Worm (Caenorhabditis elegans) whole organism, mixed stage, embryonic: Measurements from ENCODE around the gene rcan-1.

Experiments
- M03D4.4 ChIP-seq: sonication (generic microtip); optimal IDR thresholded peaks from 2 replicates; lab custom pipeline; 2017; ENCODE audit warnings: mild to moderate bottlenecking, missing genetic modification characterization, missing compliant biosample characterization
- bed-3 ChIP-seq: fragments of 200-800 bp; sonication (Bioruptor generic); optimal IDR thresholded peaks from 3 replicates; lab custom pipeline; 2018; ENCODE audit warnings: mild to moderate bottlenecking, missing genetic modification characterization, moderate library complexity, missing compliant biosample characterization
- blmp-1 ChIP-seq: fragments of 150-350 bp; optimal IDR thresholded peaks from 2 replicates; lab custom pipeline; 2014; ENCODE audit warnings: missing biosample characterization, missing genetic modification characterization
- ceh-39 ChIP-seq: fragments of 150-350 bp; optimal IDR thresholded peaks from 2 replicates; lab custom pipeline; 2014; ENCODE audit warnings: missing biosample characterization, missing genetic modification characterization
- ceh-43 ChIP-seq: fragments of 200-800 bp; sonication (Bioruptor generic); optimal IDR thresholded peaks from 2 replicates; lab custom pipeline; 2018; ENCODE audit warnings: mild to moderate bottlenecking, missing genetic modification characterization, moderate library complexity, missing compliant biosample characterization
- ceh-83 ChIP-seq: fragments of 200-800 bp; sonication (Bioruptor generic); optimal IDR thresholded peaks from 2 replicates; lab custom pipeline; 2018; ENCODE audit warnings: mild to moderate bottlenecking, missing genetic modification characterization, missing compliant biosample characterization
- ces-1 ChIP-seq: fragments of 150-350 bp; optimal IDR thresholded peaks from 2 replicates; lab custom pipeline; 2014; ENCODE audit warnings: missing biosample characterization, missing genetic modification reagents, missing genetic modification characterization
- cnd-1 ChIP-seq: fragments of 200-800 bp; sonication (Bioruptor generic); optimal IDR thresholded peaks from 2 replicates; lab custom pipeline; 2018; ENCODE audit warnings: mild to moderate bottlenecking, missing genetic modification characterization, missing compliant biosample characterization
- drap-1 ChIP-seq: fragments of 200-800 bp; sonication (Bioruptor generic); optimal IDR thresholded peaks from 3 replicates; lab custom pipeline; 2018; ENCODE audit warnings: mild to moderate bottlenecking, missing genetic modification characterization, missing compliant biosample characterization
- elt-1 ChIP-seq: sonication (generic microtip); optimal IDR thresholded peaks from 2 replicates; lab custom pipeline; 2017; ENCODE audit warnings: missing genetic modification characterization, mild to moderate bottlenecking, missing compliant biosample characterization, antibody characterized with exemption, moderate library complexity, borderline replicate concordance; ENCODE audit not compliant: insufficient read depth
- elt-3 ChIP-seq: fragments of 150-350 bp; optimal IDR thresholded peaks from 2 replicates; lab custom pipeline; 2014; ENCODE audit warnings: missing biosample characterization, missing genetic modification characterization
- flh-1 ChIP-seq: fragments of 200-800 bp; sonication (Bioruptor generic); optimal IDR thresholded peaks from 2 replicates; lab custom pipeline; 2018; ENCODE audit warnings: mild to moderate bottlenecking, missing genetic modification characterization, moderate library complexity, missing compliant biosample characterization
- ham-2 ChIP-seq: fragments of 200-800 bp; sonication (Bioruptor generic); optimal IDR thresholded peaks from 2 replicates; lab custom pipeline; 2018; ENCODE audit warnings: mild to moderate bottlenecking, missing genetic modification characterization, missing compliant biosample characterization
- hlh-1 ChIP-seq: fragments of 150-350 bp; optimal IDR thresholded peaks from 2 replicates; lab custom pipeline; 2014; ENCODE audit warnings: missing biosample characterization, missing genetic modification reagents, missing genetic modification characterization
- lin-13 ChIP-seq: fragments of 150-350 bp; optimal IDR thresholded peaks from 2 replicates; lab custom pipeline; 2014; ENCODE audit warnings: missing biosample characterization, missing genetic modification characterization
- lin-32 ChIP-seq: fragments of 200-800 bp; sonication (Bioruptor generic); optimal IDR thresholded peaks from 2 replicates; lab custom pipeline; 2018; ENCODE audit warnings: mild to moderate bottlenecking, missing genetic modification characterization, missing compliant biosample characterization
- lsy-2 ChIP-seq: fragments of 150-350 bp; optimal IDR thresholded peaks from 2 replicates; lab custom pipeline; 2014; ENCODE audit warnings: missing biosample characterization, missing genetic modification characterization
- mab-5 ChIP-seq: fragments of 150-350 bp; optimal IDR thresholded peaks from 2 replicates; lab custom pipeline; 2014; ENCODE audit warnings: missing biosample characterization, missing genetic modification characterization
- mep-1 ChIP-seq: fragments of 150-350 bp; optimal IDR thresholded peaks from 2 replicates; lab custom pipeline; 2017; ENCODE audit warnings: missing biosample characterization, missing genetic modification reagents, missing genetic modification characterization, inconsistent platforms
- mls-2 ChIP-seq: sonication (generic microtip); optimal IDR thresholded peaks from 2 replicates; lab custom pipeline; 2016; ENCODE audit warnings: mild to moderate bottlenecking, missing genetic modification characterization, moderate library complexity, missing compliant biosample characterization
- nhr-12 ChIP-seq: fragments of 150-350 bp; optimal IDR thresholded peaks from 2 replicates; lab custom pipeline; 2014; ENCODE audit warnings: missing biosample characterization, missing genetic modification characterization
- nhr-2 ChIP-seq: fragments of 150-350 bp; optimal IDR thresholded peaks from 2 replicates; lab custom pipeline; 2014; ENCODE audit warnings: missing biosample characterization, missing genetic modification characterization
- nhr-237 ChIP-seq: fragments of 150-350 bp; optimal IDR thresholded peaks from 2 replicates; lab custom pipeline; 2014; ENCODE audit warnings: missing biosample characterization, missing genetic modification characterization
- nhr-28 ChIP-seq: fragments of 150-350 bp; optimal IDR thresholded peaks from 2 replicates; lab custom pipeline; 2014; ENCODE audit warnings: missing biosample characterization, missing genetic modification characterization
- nhr-76 ChIP-seq: sonication (generic microtip); optimal IDR thresholded peaks from 2 replicates; lab custom pipeline; 2017; ENCODE audit warnings: missing biosample characterization, missing genetic modification characterization
- pha-4 ChIP-seq: fragments of 150-350 bp; optimal IDR thresholded peaks from 2 replicates; lab custom pipeline; 2018; ENCODE audit warnings: missing biosample characterization, missing genetic modification reagents, missing genetic modification characterization
- snpc-4 ChIP-seq: fragments of 150-350 bp; optimal IDR thresholded peaks from 2 replicates; lab custom pipeline; 2014; ENCODE audit warnings: missing biosample characterization, missing genetic modification characterization
- sptf-1 ChIP-seq: sonication (generic microtip); optimal IDR thresholded peaks from 2 replicates; lab custom pipeline; 2017; ENCODE audit warnings: mild to moderate bottlenecking, missing genetic modification characterization, moderate library complexity, missing compliant biosample characterization
- tbx-8 ChIP-seq: fragments of 200-800 bp; sonication (Bioruptor generic); optimal IDR thresholded peaks from 2 replicates; lab custom pipeline; 2018; ENCODE audit warnings: mild to moderate bottlenecking, missing genetic modification characterization, moderate library complexity, missing compliant biosample characterization
- unc-120 ChIP-seq: sonication (generic microtip); optimal IDR thresholded peaks from 2 replicates; lab custom pipeline; 2017; ENCODE audit warnings: missing genetic modification characterization, missing compliant biosample characterization; ENCODE audit not compliant: poor library complexity, severe bottlenecking
- unc-62 ChIP-seq: fragments of 150-350 bp; optimal IDR thresholded peaks from 2 replicates; lab custom pipeline; 2014; ENCODE audit warnings: missing biosample characterization, missing genetic modification reagents, missing genetic modification characterization
- zip-8 ChIP-seq: fragments of 150-350 bp; optimal IDR thresholded peaks from 2 replicates; lab custom pipeline; 2014; ENCODE audit warnings: missing biosample characterization, missing genetic modification characterization
- ztf-11 ChIP-seq: fragments of 150-350 bp; optimal IDR thresholded peaks from 2 replicates; lab custom pipeline; 2014; ENCODE audit warnings: missing biosample characterization, missing genetic modification characterization

The rcan-1 gene

DNA sequence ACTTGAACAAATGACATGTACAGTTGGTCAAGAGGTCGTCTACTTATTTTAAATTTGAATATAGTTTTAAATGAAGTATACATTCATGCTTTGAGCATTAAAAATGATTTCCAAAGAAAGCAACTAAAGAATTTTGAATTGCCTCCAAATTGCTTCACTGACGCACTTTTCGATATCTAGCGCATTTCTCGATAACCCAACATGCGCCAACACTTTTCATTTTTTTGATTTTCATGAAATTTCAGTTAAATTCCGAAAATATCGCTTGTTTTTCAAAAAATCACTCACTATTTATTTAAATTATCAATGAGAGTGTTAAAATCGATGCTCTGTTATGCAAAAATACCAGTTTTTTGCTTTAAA is 35.9 kb upstream of the rcan-1 start:
- TF ChIP-seq flh-1 (no peak), ceh-83 (GFP tag; lab: Kevin White, UChicago) (no peak), tbx-8 (GFP tag; lab: Kevin White, UChicago) (no peak), blmp-1 (tag; lab: Kevin White, UChicago) (no peak), nhr-237 (tag; lab: Kevin White, UChicago) (no peak), lin-13 (tag; lab: Kevin White, UChicago) (no peak), cnd-1 (tag; lab: Kevin White, UChicago) (no peak), ceh-39 (tag; lab: Kevin White, UChicago) (no peak), elt-3 (tag; lab: Kevin White, UChicago) (no peak), unc-120 (no peak), ham-2 (no peak), nhr-12 (no peak), hlh-1 (no peak), sptf-1 (tag; lab: Kevin White, UChicago) (no peak), pha-4 (tag; lab: Kevin White, UChicago) (no peak), mab-5 (no peak), mls-2 (tag; lab: Kevin White, UChicago) (no peak), ces-1 (GFP tag; lab: Kevin White, UChicago) (no peak)

DNA sequence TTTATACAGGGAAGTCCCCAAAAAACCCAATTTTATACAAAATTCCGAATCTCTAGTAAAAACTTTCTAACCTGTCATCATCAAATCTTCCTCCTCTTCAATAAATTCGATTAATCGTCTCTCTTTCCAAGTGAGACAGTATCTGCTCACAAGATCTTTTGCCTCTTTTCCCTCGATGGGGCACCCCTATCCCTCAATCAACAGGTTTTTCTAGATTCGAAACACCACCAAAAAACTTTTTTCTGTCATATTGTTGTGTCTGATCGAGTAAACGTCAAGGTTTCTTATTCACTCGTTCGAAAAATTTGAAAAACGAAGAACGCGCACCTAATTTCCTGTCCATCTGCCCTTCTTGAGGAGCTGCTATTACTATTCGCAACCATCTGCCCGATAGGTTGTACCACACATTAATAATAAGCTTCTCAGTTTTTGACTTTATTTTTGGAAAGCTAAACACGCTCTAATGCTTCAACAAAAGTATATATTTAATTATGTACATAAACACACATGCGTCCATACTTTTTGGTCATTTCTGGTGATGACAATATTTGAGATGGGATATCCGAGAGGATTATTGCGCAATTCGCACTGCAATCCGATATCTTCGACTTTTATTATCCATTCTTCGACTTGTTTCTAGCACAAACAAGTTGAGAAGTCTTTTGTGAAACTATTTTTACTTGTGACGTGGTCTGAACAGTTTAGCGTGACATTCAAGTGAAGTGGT is 35.4 kb upstream of the rcan-1 start:
- TF ChIP-seq snpc-4 (no peak), bed-3 (GFP tag; lab: Kevin White, UChicago) (no peak), zip-8 (peak; percentile 90), ham-2 (no peak), nhr-2 (tag; lab: Kevin White, UChicago) (peak; percentile 54), cnd-1 (tag; lab: Kevin White, UChicago) (peak; percentile 3), elt-1 (tag; lab: Kevin White, UChicago) (no peak), nhr-28 (tag; lab: Kevin White, UChicago) (no peak), mls-2 (tag; lab: Kevin White, UChicago) (no peak), pha-4 (tag; lab: Kevin White, UChicago) (no peak), mab-5 (no peak), ces-1 (GFP tag; lab: Kevin White, UChicago) (peak; percentile 42), blmp-1 (tag; lab: Kevin White, UChicago) (no peak), M03D4.4 (tag; lab: Kevin White, UChicago) (no peak), mep-1 (no peak), sptf-1 (tag; lab: Kevin White, UChicago) (no peak), drap-1 (GFP tag; lab: Kevin White, UChicago) (no peak), lin-32 (GFP tag; lab: Kevin White, UChicago) (peak; percentile 3), nhr-76 (tag; lab: Kevin White, UChicago) (no peak), lsy-2 (tag; lab: Kevin White, UChicago) (no peak), ceh-43 (GFP tag; lab: Kevin White, UChicago) (no peak), elt-3 (tag; lab: Kevin White, UChicago) (no peak), nhr-12 (no peak), nhr-237 (tag; lab: Kevin White, UChicago) (no peak)

DNA sequence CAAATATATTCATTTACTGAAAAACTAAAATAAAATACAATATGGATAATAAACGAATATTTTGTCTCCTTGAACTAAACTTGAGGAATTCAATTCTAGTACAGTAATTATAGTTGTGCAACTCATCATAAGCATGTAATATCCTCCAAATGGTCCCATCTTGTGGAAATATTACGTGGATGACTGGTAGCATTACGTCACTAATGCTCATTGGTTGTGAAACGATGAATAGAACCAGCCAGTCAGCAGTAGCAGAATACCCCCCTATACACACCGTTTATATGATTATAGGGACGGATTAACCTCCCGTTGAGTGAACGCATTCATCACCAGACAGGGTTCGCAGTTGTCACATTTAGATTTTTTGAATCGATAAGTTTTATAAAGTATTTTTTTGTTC is 34.5 kb upstream of the rcan-1 start:
- TF ChIP-seq hlh-1 (no peak), nhr-237 (tag; lab: Kevin White, UChicago) (no peak), blmp-1 (tag; lab: Kevin White, UChicago) (no peak), ceh-83 (GFP tag; lab: Kevin White, UChicago) (no peak), unc-62 (GFP tag; lab: Kevin White, UChicago) (peak; percentile 23), nhr-2 (tag; lab: Kevin White, UChicago) (peak; percentile 91), ceh-39 (tag; lab: Kevin White, UChicago) (peak; percentile 50), mab-5 (no peak), flh-1 (no peak), lin-13 (tag; lab: Kevin White, UChicago) (no peak), snpc-4 (no peak), lin-32 (GFP tag; lab: Kevin White, UChicago) (no peak), unc-120 (no peak), mep-1 (no peak), pha-4 (tag; lab: Kevin White, UChicago) (no peak), ztf-11 (tag; lab: Kevin White, UChicago) (peak; percentile 6), zip-8 (peak; percentile 89), ces-1 (GFP tag; lab: Kevin White, UChicago) (peak; percentile 26), cnd-1 (tag; lab: Kevin White, UChicago) (no peak)
- TF ChIP-seq, all 35 proteins: peak for 6
